Fruit fly (Drosophila melanogaster): Measurements from ENCODE around the gene CG7488.

CG7488 gene

dm6 chr3R:12982167-12982981, 13.0 kb upstream of the CG7488 start (continued):
- TF ChIP-seq CG11456 (GFP tag; IDR thresholded peaks at IDR 0.05) (peak; percentile 15; the same call in 1 of the 3 replicates), sc (optimal IDR thresholded peaks at IDR 0.05) (no peak), sc (GFP tag; optimal IDR thresholded peaks at IDR 0.05) (peak; percentile 12), CG16813 (GFP tag; IDR thresholded peaks at IDR 0.05; ENCODE audit: partially characterized antibody) (no peak), tin (GFP tag; optimal IDR thresholded peaks at IDR 0.05) (peak; percentile 32), Blimp-1 (GFP tag; optimal IDR thresholded peaks at IDR 0.05) (peak; percentile 38), CG16779 (GFP tag; IDR thresholded peaks at IDR 0.05) (no peak), CG9609 (GFP tag; optimal IDR thresholded peaks at IDR 0.05) (no peak), ham (GFP tag; IDR thresholded peaks at IDR 0.05) (no peak), CG4730 (GFP tag; IDR thresholded peaks at IDR 0.05) (no peak), Ptx1 (GFP tag; IDR thresholded peaks at IDR 0.05) (peak; percentile 64), CG12219 (GFP tag; optimal IDR thresholded peaks at IDR 0.05) (peak; percentile 56), so (GFP tag; IDR thresholded peaks at IDR 0.05) (peak; percentile 86), Hr39 (optimal IDR thresholded peaks at IDR 0.05) (no peak), MBD-R2 (GFP tag; IDR thresholded peaks at IDR 0.05) (0 out of 2 replicates have a peak, but pooled peaks have one; percentile 24), grau (tag; optimal IDR thresholded peaks at IDR 0.05) (peak; percentile 81), psq (GFP tag; optimal IDR thresholded peaks at IDR 0.05) (no peak), Dip2 (GFP tag; IDR thresholded peaks at IDR 0.05) (no peak), cas (GFP tag; IDR thresholded peaks at IDR 0.05) (0 out of 2 replicates have a peak, but pooled peaks have one; percentile 10), CG14965 (GFP tag; optimal IDR thresholded peaks at IDR 0.05; ENCODE audit: borderline replicate concordance) (no peak), CG32772 (GFP tag; IDR thresholded peaks at IDR 0.05) (peak; percentile 66), CG12071 (GFP tag; optimal IDR thresholded peaks at IDR 0.05) (peak; percentile 36), zfh1 (GFP tag; IDR thresholded peaks at IDR 0.05) (0 out of 3 replicates have a peak, but pooled peaks have one; percentile 16), CG18764 (GFP tag; optimal IDR thresholded peaks at IDR 0.05) (peak; percentile 13), CG6689 (GFP tag; IDR thresholded peaks at IDR 0.05) (peak; percentile 45), CG2889 (GFP tag; IDR thresholded peaks at IDR 0.05) (peak; percentile 76), CG6272 (GFP tag; IDR thresholded peaks at IDR 0.05) (no peak), NC2α (GFP tag; optimal IDR thresholded peaks at IDR 0.05) (no peak), amos (GFP tag; IDR thresholded peaks at IDR 0.05; ENCODE audit: partially characterized antibody) (peak; percentile 13; the same call in 1 of the 2 replicates), CG6175 (GFP tag; IDR thresholded peaks at IDR 0.05) (no peak), Hey (tag; optimal IDR thresholded peaks at IDR 0.05) (no peak), lab (GFP tag; optimal IDR thresholded peaks at IDR 0.05) (peak; percentile 76), CG30020 (tag; optimal IDR thresholded peaks at IDR 0.05) (peak; percentile 24), CG4282 (GFP tag; optimal IDR thresholded peaks at IDR 0.05) (no peak), dimm (GFP tag; IDR thresholded peaks at IDR 0.05) (0 out of 2 replicates have a peak, but pooled peaks have one; percentile 23), HHEX (GFP tag; optimal IDR thresholded peaks at IDR 0.05) (peak; percentile 71), CG1233 (GFP tag; optimal IDR thresholded peaks at IDR 0.05) (peak; percentile 80), ken (GFP tag; IDR thresholded peaks at IDR 0.05) (no peak; the same call in 2 of the 3 replicates), shn (GFP tag; optimal IDR thresholded peaks at IDR 0.05) (no peak), Abd-B (GFP tag; optimal IDR thresholded peaks at IDR 0.05) (peak; percentile 67), CG3163 (GFP tag; optimal IDR thresholded peaks at IDR 0.05) (no peak), Atf3 (GFP tag; optimal IDR thresholded peaks at IDR 0.05) (no peak), sug (tag; optimal IDR thresholded peaks at IDR 0.05) (peak; percentile 81), Max (GFP tag; optimal IDR thresholded peaks at IDR 0.05) (peak; percentile 47), unpg (GFP tag; optimal IDR thresholded peaks at IDR 0.05) (peak; percentile 70), Oaz (GFP tag; IDR thresholded peaks at IDR 0.05) (peak; percentile 50), Jarid2 (GFP tag; optimal IDR thresholded peaks at IDR 0.05) (no peak), CG15011 (GFP tag; optimal IDR thresholded peaks at IDR 0.05) (peak; percentile 47), knrl (GFP tag; IDR thresholded peaks at IDR 0.05; ENCODE audit: partially characterized antibody) (no peak), CrebB (tag; optimal IDR thresholded peaks at IDR 0.05) (peak; percentile 39)

All from whole organism, embryonic.